Worm (Caenorhabditis elegans): ENCODE results near the gene cln-3.3.

DNA sequence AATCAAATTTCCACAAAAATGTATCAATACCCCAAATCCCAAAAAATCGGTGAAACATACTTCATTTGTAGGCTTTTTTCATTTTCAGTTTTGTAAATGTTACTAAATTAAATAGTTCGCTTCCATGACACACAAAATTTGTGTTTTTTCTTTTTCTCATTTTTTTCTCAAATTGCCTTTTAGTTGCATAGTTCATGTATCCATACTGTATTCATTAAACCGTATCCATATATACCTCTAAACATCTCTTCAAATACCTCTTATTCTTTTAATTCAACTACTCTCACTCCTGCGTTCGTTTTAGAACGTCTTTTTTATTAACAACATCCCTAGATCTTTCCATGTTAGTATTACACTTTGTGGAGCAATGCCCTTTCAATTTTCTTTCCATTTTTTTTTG is 12.1 kb upstream of the cln-3.3 start:
- TF ChIP-seq ceh-82 (tag; optimal IDR thresholded peaks at IDR 0.05) (no peak), elt-3 (tag; optimal IDR thresholded peaks at IDR 0.05) (no peak), nhr-25 (tag; optimal IDR thresholded peaks at IDR 0.05) (peak; percentile 31), skn-1 (tag; optimal IDR thresholded peaks at IDR 0.05) (no peak), crh-2 (tag; optimal IDR thresholded peaks at IDR 0.05) (no peak), nhr-23 (tag; optimal IDR thresholded peaks at IDR 0.05) (no peak), nhr-237 (tag; optimal IDR thresholded peaks at IDR 0.05) (no peak), nhr-12 (tag; optimal IDR thresholded peaks at IDR 0.05) (no peak), nhr-10 (tag; optimal IDR thresholded peaks at IDR 0.05) (no peak)
